Worm (Caenorhabditis elegans) whole organism, L1 larva: Measurements from ENCODE around the gene tag-250.

Experiments used
- C04F5.9 ChIP-seq: sonication (generic microtip); optimal IDR thresholded peaks from 2 replicates; lab custom pipeline; 2016; ENCODE audit warnings: missing genetic modification characterization, missing compliant biosample characterization
- C16A3.4 ChIP-seq: fragments of 150-350 bp; optimal IDR thresholded peaks from 2 replicates; lab custom pipeline; 2014; ENCODE audit warnings: missing biosample characterization, missing genetic modification characterization
- Y116A8C.19 ChIP-seq: sonication (generic microtip); optimal IDR thresholded peaks from 2 replicates; lab custom pipeline; 2016; ENCODE audit warnings: missing compliant biosample characterization, missing genetic modification characterization, borderline replicate concordance
- alr-1 ChIP-seq: fragments of 200-800 bp; sonication (Bioruptor generic); optimal IDR thresholded peaks from 2 replicates; lab custom pipeline; 2018; ENCODE audit warnings: borderline replicate concordance, mild to moderate bottlenecking, missing genetic modification characterization, missing compliant biosample characterization
- ama-1 ChIP-seq: fragments of 150-350 bp; optimal IDR thresholded peaks from 2 replicates; lab custom pipeline; 2014
- blmp-1 ChIP-seq: fragments of 150-350 bp; optimal IDR thresholded peaks from 2 replicates; lab custom pipeline; 2014; ENCODE audit warnings: missing biosample characterization, missing genetic modification characterization
- ceh-63 ChIP-seq: fragments of 200-800 bp; sonication (Bioruptor generic); optimal IDR thresholded peaks from 2 replicates; lab custom pipeline; 2018; ENCODE audit warnings: mild to moderate bottlenecking, missing genetic modification characterization, missing compliant biosample characterization
- ceh-82 ChIP-seq, 3 experiments: fragments of 150-350 bp in 1 of 3; sonication (generic microtip) in 2 of 3; optimal IDR thresholded peaks; 2 replicates each; lab custom pipeline; 2014 to 2017; ENCODE audit warnings: missing biosample characterization in 3 of 3, missing genetic modification characterization in 3 of 3
- ceh-90 ChIP-seq: sonication (generic microtip); optimal IDR thresholded peaks from 2 replicates; lab custom pipeline; 2016; ENCODE audit warnings: missing genetic modification characterization, missing compliant biosample characterization
- efl-1 ChIP-seq, 4 experiments: fragments of 150-350 bp; optimal IDR thresholded peaks in 3 of 4; peaks in 1 of 4; 1 replicate in 1 of 4; 2 replicates in 3 of 4; lab custom pipeline; 2014; ENCODE audit warnings: missing biosample characterization in 2 of 4, missing genetic modification characterization in 2 of 4, missing genetic modification reagents in 2 of 4
- egl-13 ChIP-seq: sonication (generic microtip); optimal IDR thresholded peaks from 2 replicates; lab custom pipeline; 2016; ENCODE audit warnings: missing genotype, missing genetic modification reagents, missing genetic modification characterization, missing compliant biosample characterization
- egl-27 ChIP-seq, 2 experiments: fragments of 150-350 bp in 1 of 2; sonication (generic microtip); optimal IDR thresholded peaks; 3 replicates each; lab custom pipeline; 2017 to 2018; ENCODE audit warnings: missing biosample characterization in 2 of 2, missing genetic modification characterization in 2 of 2, missing genetic modification reagents in 2 of 2
- elt-2 ChIP-seq: sonication (generic microtip); optimal IDR thresholded peaks from 2 replicates; lab custom pipeline; 2016; ENCODE audit warnings: missing genetic modification characterization, mild to moderate bottlenecking, inconsistent platforms, missing compliant biosample characterization, missing genetic modification reagents
- fkh-10 ChIP-seq: sonication (generic microtip); optimal IDR thresholded peaks from 2 replicates; lab custom pipeline; 2017; ENCODE audit warnings: missing biosample characterization, missing genetic modification reagents, missing genetic modification characterization
- fkh-4 ChIP-seq: sonication (generic microtip); optimal IDR thresholded peaks from 2 replicates; lab custom pipeline; 2016; ENCODE audit warnings: missing compliant biosample characterization, missing genetic modification characterization, borderline replicate concordance
- fkh-8 ChIP-seq: sonication (generic microtip); optimal IDR thresholded peaks from 2 replicates; lab custom pipeline; 2016; ENCODE audit warnings: mild to moderate bottlenecking, missing genetic modification characterization, missing compliant biosample characterization
- grh-1 ChIP-seq: fragments of 200-800 bp; sonication (Bioruptor generic); IDR thresholded peaks from 2 replicates; pipeline ENCODE4 v1.3.6; 2022; ENCODE audit warnings: missing genetic modification reagents, missing genetic modification characterization, missing compliant biosample characterization
- hlh-17 ChIP-seq: fragments of 200-800 bp; sonication (Bioruptor generic); optimal IDR thresholded peaks from 2 replicates; lab custom pipeline; 2018; ENCODE audit warnings: missing genetic modification characterization, mild to moderate bottlenecking, missing compliant biosample characterization, moderate library complexity, borderline replicate concordance
- hpl-2 ChIP-seq: fragments of 150-350 bp; optimal IDR thresholded peaks from 2 replicates; lab custom pipeline; 2014; ENCODE audit warnings: missing biosample characterization, missing genetic modification reagents, missing genetic modification characterization
- jun-1 ChIP-seq: fragments of 150-350 bp; optimal IDR thresholded peaks from 2 replicates; lab custom pipeline; 2014; ENCODE audit warnings: missing biosample characterization, missing genetic modification reagents, missing genetic modification characterization
- lir-3 ChIP-seq: sonication (generic microtip); optimal IDR thresholded peaks from 2 replicates; lab custom pipeline; 2016; ENCODE audit warnings: mild to moderate bottlenecking, missing genetic modification characterization, moderate library complexity, missing compliant biosample characterization; ENCODE audit not compliant: poor library complexity
- nhr-71 ChIP-seq: sonication (generic microtip); optimal IDR thresholded peaks from 2 replicates; lab custom pipeline; 2016; ENCODE audit warnings: mild to moderate bottlenecking, missing genetic modification characterization, moderate library complexity, missing compliant biosample characterization
- nhr-77 ChIP-seq: fragments of 150-350 bp; optimal IDR thresholded peaks from 2 replicates; lab custom pipeline; 2014; ENCODE audit warnings: missing biosample characterization, missing genetic modification characterization
- pax-3 ChIP-seq: fragments of 200-800 bp; sonication (Bioruptor generic); optimal IDR thresholded peaks from 2 replicates; lab custom pipeline; 2018; ENCODE audit warnings: mild to moderate bottlenecking, missing genetic modification characterization, moderate library complexity, missing compliant biosample characterization
- pqm-1 ChIP-seq: sonication (generic microtip); optimal IDR thresholded peaks from 3 replicates; lab custom pipeline; 2017; ENCODE audit warnings: missing biosample characterization, missing genetic modification characterization
- rnt-1 ChIP-seq: sonication (generic microtip); optimal IDR thresholded peaks from 2 replicates; lab custom pipeline; 2016; ENCODE audit warnings: mild to moderate bottlenecking, missing genetic modification characterization, moderate library complexity, missing compliant biosample characterization
- skn-1 ChIP-seq: fragments of 150-350 bp; optimal IDR thresholded peaks from 2 replicates; lab custom pipeline; 2014; ENCODE audit warnings: missing biosample characterization, missing genetic modification characterization
- sptf-1 ChIP-seq: fragments of 150-350 bp; optimal IDR thresholded peaks from 2 replicates; lab custom pipeline; 2014; ENCODE audit warnings: missing biosample characterization, missing genetic modification characterization
- sup-37 ChIP-seq: fragments of 200-800 bp; sonication (Bioruptor generic); optimal IDR thresholded peaks from 2 replicates; lab custom pipeline; 2018; ENCODE audit warnings: mild to moderate bottlenecking, missing genetic modification characterization, missing compliant biosample characterization
- swsn-7 ChIP-seq: sonication (generic microtip); optimal IDR thresholded peaks from 2 replicates; lab custom pipeline; 2016; ENCODE audit warnings: missing genetic modification characterization, missing compliant biosample characterization
- tbx-2 ChIP-seq: sonication (generic microtip); optimal IDR thresholded peaks from 2 replicates; lab custom pipeline; 2016; ENCODE audit warnings: missing genetic modification characterization, missing compliant biosample characterization
- unc-130 ChIP-seq: fragments of 150-350 bp; optimal IDR thresholded peaks from 2 replicates; lab custom pipeline; 2017; ENCODE audit warnings: missing biosample characterization, missing genetic modification characterization, inconsistent platforms
- unc-62 ChIP-seq: fragments of 150-350 bp; optimal IDR thresholded peaks from 2 replicates; lab custom pipeline; 2014; ENCODE audit warnings: missing biosample characterization, missing genetic modification reagents, missing genetic modification characterization
- vab-15 ChIP-seq: sonication (generic microtip); optimal IDR thresholded peaks from 2 replicates; lab custom pipeline; 2017; ENCODE audit warnings: missing genotype, mild to moderate bottlenecking, missing genetic modification characterization, missing compliant biosample characterization
- zip-4 ChIP-seq: fragments of 200-800 bp; sonication (Bioruptor generic); optimal IDR thresholded peaks from 2 replicates; lab custom pipeline; 2018; ENCODE audit warnings: mild to moderate bottlenecking, missing genetic modification characterization, moderate library complexity, missing compliant biosample characterization
- ztf-11 ChIP-seq, 2 experiments: sonication (generic microtip); optimal IDR thresholded peaks; 2 replicates each; lab custom pipeline; 2016 to 2017; ENCODE audit warnings: missing genetic modification characterization in 2 of 2, missing biosample characterization in 1 of 2, missing compliant biosample characterization in 1 of 2

tag-250 gene

DNA sequence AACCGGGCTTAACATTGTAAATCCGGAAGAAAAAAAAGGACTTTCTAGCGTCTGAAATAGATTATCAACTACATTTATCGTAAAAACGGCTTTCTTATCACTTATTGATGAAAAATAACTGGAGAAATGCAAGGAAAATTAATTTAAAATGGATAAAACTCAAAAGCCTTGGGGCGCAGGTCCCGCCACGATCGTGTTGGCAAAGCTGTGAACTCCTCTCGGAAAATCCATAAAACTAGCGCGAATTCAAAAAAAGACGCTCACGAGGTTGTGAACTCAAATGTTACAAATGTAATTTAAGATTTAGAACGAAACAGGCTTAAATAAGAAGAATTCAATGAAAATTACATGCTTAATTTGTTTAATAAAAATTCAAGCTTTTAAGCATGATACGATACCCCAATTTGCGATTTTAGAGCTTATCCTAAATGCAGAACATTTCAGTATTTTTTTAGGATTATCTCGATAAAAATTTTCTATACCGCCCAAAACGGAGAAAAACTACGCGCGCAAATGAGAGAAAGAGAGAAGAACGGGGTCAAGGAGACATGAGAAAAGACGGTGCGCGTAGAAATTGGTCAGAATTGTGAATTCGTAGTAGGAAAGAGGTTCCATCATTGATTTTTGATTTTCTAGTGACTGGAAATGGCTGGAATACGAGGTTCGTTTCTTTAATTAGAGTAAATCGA lies 27.5 kb upstream of the tag-250 start, which contains the start of gene C29E4.15 (continued):
- no peak for TF ChIP-seq vab-15 (tag; lab: Kevin White, UChicago)
- peak; percentile 29 for TF ChIP-seq fkh-8
- no peak for TF ChIP-seq C16A3.4
- no peak for TF ChIP-seq sup-37
- TF ChIP-seq Y116A8C.19 (tag; lab: Kevin White, UChicago), result no peak
- TF ChIP-seq hpl-2 (GFP tag; lab: Kevin White, UChicago), result no peak
- no peak for TF ChIP-seq fkh-10 (GFP tag; lab: Kevin White, UChicago)
- TF ChIP-seq unc-130 (tag; lab: Kevin White, UChicago), result no peak
- no peak for TF ChIP-seq ztf-11 (tag; optimal IDR thresholded peaks at IDR 0.05; lab: Kevin White, UChicago)
- TF ChIP-seq egl-27 (tag; optimal IDR thresholded peaks at IDR 0.05; lab: Kevin White, UChicago), result no peak
- TF ChIP-seq sptf-1 (tag; lab: Kevin White, UChicago), result no peak
- TF ChIP-seq nhr-71, result peak; percentile 70
- peak in 1 of 3 experiments; percentile 43 for TF ChIP-seq ceh-82 (tag; optimal IDR thresholded peaks at IDR 0.05; lab: Kevin White, UChicago)
- TF ChIP-seq ceh-63, result no peak
- no peak for TF ChIP-seq unc-62 (GFP tag; lab: Kevin White, UChicago)
- no peak for TF ChIP-seq pqm-1 (tag; lab: Kevin White, UChicago)
- no peak for TF ChIP-seq jun-1 (tag; lab: Kevin White, UChicago)
- TF ChIP-seq grh-1, result no peak
- TF ChIP-seq skn-1, result peak; percentile 34
- TF ChIP-seq nhr-77 (tag; lab: Kevin White, UChicago), result no peak
- peak; percentile 21 for TF ChIP-seq tbx-2
- TF ChIP-seq hlh-17 (GFP tag; lab: Kevin White, UChicago), result no peak
- no peak for TF ChIP-seq fkh-4 (tag; lab: Kevin White, UChicago)
- TF ChIP-seq lir-3 (tag; lab: Kevin White, UChicago), result no peak
- no peak for TF ChIP-seq egl-13 (tag; lab: Kevin White, UChicago)
- TF ChIP-seq zip-4 (GFP tag; lab: Kevin White, UChicago), result no peak
- TF ChIP-seq rnt-1 (tag; lab: Kevin White, UChicago), result peak; percentile 68
- TF ChIP-seq ceh-90 (tag; lab: Kevin White, UChicago), result no peak
- TF ChIP-seq C04F5.9 (tag; lab: Kevin White, UChicago), result no peak
- TF ChIP-seq swsn-7 (tag; lab: Kevin White, UChicago), result peak; percentile 47
- TF ChIP-seq pax-3, result no peak

DNA sequence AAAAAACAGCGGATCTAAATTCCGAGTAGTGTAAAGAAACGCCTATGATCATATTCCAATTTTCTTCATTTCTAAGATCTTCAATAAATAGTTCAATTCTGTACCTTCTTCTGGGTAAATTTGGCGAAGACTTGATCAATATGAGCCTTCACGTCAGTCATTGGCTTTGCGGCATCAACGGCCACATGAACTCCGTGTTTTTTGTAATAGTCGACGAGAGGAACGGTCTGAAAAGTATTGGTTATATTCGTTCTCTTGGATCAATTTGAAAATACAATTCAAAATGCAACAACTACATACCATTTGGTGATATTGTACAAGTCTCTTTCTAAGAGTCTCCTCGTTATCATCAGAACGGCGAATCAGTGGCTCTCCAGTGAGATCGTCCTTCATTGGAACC lies 25.7 kb upstream of the tag-250 start:
- TF ChIP-seq efl-1 (optimal IDR thresholded peaks at IDR 0.05; lab: Kevin White, UChicago) (no peak), efl-1 (GFP tag; optimal IDR thresholded peaks at IDR 0.05 in 1 of 2; lab: Kevin White, UChicago) (peak in 1 of 2 experiments; percentile 58), alr-1 (tag; lab: Kevin White, UChicago) (no peak)

DNA sequence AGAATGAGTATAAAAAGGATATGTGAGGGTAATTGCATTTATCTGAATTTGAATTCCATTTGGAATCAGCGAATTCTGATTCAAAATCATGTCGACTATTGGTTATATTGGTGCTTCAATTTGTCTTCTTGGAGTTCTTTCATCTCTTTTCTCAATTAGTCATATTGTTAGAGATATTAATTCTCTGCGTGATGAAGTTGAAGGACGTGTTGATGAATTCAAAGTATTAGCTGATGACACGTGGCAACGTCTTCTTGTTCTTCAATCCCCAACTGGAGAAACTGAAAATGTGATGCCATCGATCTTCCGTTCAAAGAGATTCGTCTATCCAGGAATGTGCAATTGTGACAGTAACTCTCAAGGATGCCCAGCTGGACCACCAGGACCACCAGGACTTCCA lies 24.1 kb upstream of the tag-250 start, which contains the start of gene col-90:
Gene col-90, plus strand, starts transcription at position 37 of the 400 bp plus-strand sequence.
- TF ChIP-seq elt-2 (tag; lab: Kevin White, UChicago), result no peak
- peak; percentile 70 for TF ChIP-seq ama-1
- TF ChIP-seq blmp-1 (tag; lab: Kevin White, UChicago), result peak; percentile 6

DNA sequence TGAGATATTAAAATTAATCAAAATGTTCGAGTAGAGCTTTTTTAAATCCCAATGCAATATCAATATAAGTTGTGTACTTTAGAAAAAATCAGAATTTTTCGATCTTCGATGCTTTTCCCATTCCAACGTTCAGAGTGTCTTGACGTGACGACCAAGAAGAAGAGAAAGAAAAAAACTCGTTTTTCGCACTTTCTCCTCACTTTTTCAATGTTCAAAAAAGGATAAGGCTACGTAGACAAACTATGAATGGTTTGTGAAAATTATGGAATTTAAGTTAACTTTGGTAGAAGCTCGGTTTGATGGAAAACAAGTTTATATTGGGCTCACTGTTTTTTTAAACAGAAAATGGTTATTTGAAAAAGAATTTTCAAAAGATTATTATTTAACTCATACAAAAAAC lies 23.0 kb upstream of the tag-250 start:
- TF ChIP-seq blmp-1 (tag; lab: Kevin White, UChicago), result peak; percentile 54
- TF ChIP-seq efl-1 (optimal IDR thresholded peaks at IDR 0.05; lab: Kevin White, UChicago), result no peak
- TF ChIP-seq efl-1 (GFP tag; optimal IDR thresholded peaks at IDR 0.05 in 1 of 2; lab: Kevin White, UChicago), result peak in 1 of 2 experiments; percentile 56
- TF ChIP-seq ztf-11 (tag; optimal IDR thresholded peaks at IDR 0.05; lab: Kevin White, UChicago), result no peak
